Fruit fly (Drosophila melanogaster): Measurements from ENCODE around the gene CG14275.

Gene CG14275

dm6 chr2L:8365701-8366643 lies 38.7 kb downstream of the CG14275 start, which contains the start of gene Pp2A-29B (continued):
- TF ChIP-seq CG18476 (GFP tag; optimal IDR thresholded peaks at IDR 0.05) (peak; percentile 15), CG3726 (GFP tag; IDR thresholded peaks at IDR 0.05) (no peak), CG32532 (GFP tag; IDR thresholded peaks at IDR 0.05) (no peak), Hmr (GFP tag; optimal IDR thresholded peaks at IDR 0.05) (peak; percentile 4), sens (GFP tag) (peak; percentile 37), CG17361 (GFP tag; IDR thresholded peaks at IDR 0.05) (peak; percentile 67; the same call in 2 of the 3 replicates), cad (GFP tag; optimal IDR thresholded peaks at IDR 0.05) (no peak), chn (GFP tag; optimal IDR thresholded peaks at IDR 0.05) (no peak), CG3847 (GFP tag; IDR thresholded peaks at IDR 0.05) (peak; percentile 51; the same call in 1 of the 2 replicates), CG7357 (GFP tag; IDR thresholded peaks at IDR 0.05) (no peak), Drgx (GFP tag; IDR thresholded peaks at IDR 0.05) (no peak), Nf-YB (GFP tag; optimal IDR thresholded peaks at IDR 0.05) (no peak), Doc3 (GFP tag; IDR thresholded peaks at IDR 0.05; ENCODE audit: partially characterized antibody) (peak; percentile 99), CG13775 (GFP tag; optimal IDR thresholded peaks at IDR 0.05) (peak; percentile 40), Dad (GFP tag; optimal IDR thresholded peaks at IDR 0.05) (no peak), CG16863 (GFP tag; optimal IDR thresholded peaks at IDR 0.05) (no peak), CG8089 (GFP tag; optimal IDR thresholded peaks at IDR 0.05) (no peak), jing (GFP tag; optimal IDR thresholded peaks at IDR 0.05) (no peak), zfh1 (GFP tag; IDR thresholded peaks at IDR 0.05) (no peak), CG11560 (tag; IDR thresholded peaks at IDR 0.05) (peak; percentile 89), al (GFP tag; IDR thresholded peaks at IDR 0.05) (no peak), sob (GFP tag; IDR thresholded peaks at IDR 0.05) (0 out of 2 replicates have a peak, but pooled peaks have one; percentile 30), vvl (GFP tag; IDR thresholded peaks at IDR 0.05) (0 out of 2 replicates have a peak, but pooled peaks have one; percentile 11), org-1 (GFP tag; optimal IDR thresholded peaks at IDR 0.05) (no peak), Aef1 (GFP tag; IDR thresholded peaks at IDR 0.05) (no peak), ash1 (GFP tag; optimal IDR thresholded peaks at IDR 0.05) (no peak), CG6854 (GFP tag; optimal IDR thresholded peaks at IDR 0.05) (no peak), H15 (GFP tag; IDR thresholded peaks at IDR 0.05) (no peak), lilli (GFP tag; optimal IDR thresholded peaks at IDR 0.05) (peak; percentile 8), sd (tag; optimal IDR thresholded peaks at IDR 0.05) (peak; percentile 92), dmrt11E (tag; optimal IDR thresholded peaks at IDR 0.05) (peak; percentile 46), CG15073 (GFP tag; optimal IDR thresholded peaks at IDR 0.05) (no peak), Usf (GFP tag; optimal IDR thresholded peaks at IDR 0.05) (no peak), Eip74EF (GFP tag; optimal IDR thresholded peaks at IDR 0.05) (no peak), CG33557 (GFP tag; optimal IDR thresholded peaks at IDR 0.05) (peak; percentile 23), grn (GFP tag; optimal IDR thresholded peaks at IDR 0.05) (no peak), HLH4C (GFP tag; IDR thresholded peaks at IDR 0.05; ENCODE audit: partially characterized antibody) (peak; percentile 99), CG9797 (GFP tag; optimal IDR thresholded peaks at IDR 0.05) (peak; percentile 55), CG17829 (tag; optimal IDR thresholded peaks at IDR 0.05) (peak; percentile 53), cato (GFP tag; optimal IDR thresholded peaks at IDR 0.05; ENCODE audit: borderline replicate concordance) (no peak), CG7987 (GFP tag; optimal IDR thresholded peaks at IDR 0.05) (no peak), CG10979 (tag; optimal IDR thresholded peaks at IDR 0.05) (no peak), CG14710 (tag; optimal IDR thresholded peaks at IDR 0.05) (peak; percentile 83), psq (GFP tag; optimal IDR thresholded peaks at IDR 0.05) (no peak), CG16813 (GFP tag; IDR thresholded peaks at IDR 0.05; ENCODE audit: partially characterized antibody) (peak; percentile 100), CG10654 (GFP tag; optimal IDR thresholded peaks at IDR 0.05) (no peak), CG3065 (GFP tag; optimal IDR thresholded peaks at IDR 0.05) (no peak), CoRest (tag; optimal IDR thresholded peaks at IDR 0.05) (peak; percentile 66), gro (GFP tag; optimal IDR thresholded peaks at IDR 0.05) (no peak)

All from whole organism, embryonic.